Worm (Caenorhabditis elegans) whole organism, L4/young adult: ENCODE data around the gene F25D1.8.
A peak's percentile ranks its signal among the peaks of the same experiment; 100 is the strongest.

Experiments
- W03F9.2 ChIP-seq: fragments of 150-350 bp; optimal IDR thresholded peaks from 2 replicates; lab custom pipeline; 2014; ENCODE audit warnings: missing biosample characterization, missing genetic modification characterization
- dao-5 ChIP-seq: sonication (generic microtip); optimal IDR thresholded peaks from 2 replicates; lab custom pipeline; 2016; ENCODE audit warnings: missing genotype, missing genetic modification characterization, moderate library complexity, missing compliant biosample characterization
- him-1 ChIP-seq: sonication (generic microtip); optimal IDR thresholded peaks from 2 replicates; lab custom pipeline; 2016; ENCODE audit warnings: missing genotype, missing genetic modification reagents, missing genetic modification characterization, missing compliant biosample characterization

The F25D1.8 gene

DNA sequence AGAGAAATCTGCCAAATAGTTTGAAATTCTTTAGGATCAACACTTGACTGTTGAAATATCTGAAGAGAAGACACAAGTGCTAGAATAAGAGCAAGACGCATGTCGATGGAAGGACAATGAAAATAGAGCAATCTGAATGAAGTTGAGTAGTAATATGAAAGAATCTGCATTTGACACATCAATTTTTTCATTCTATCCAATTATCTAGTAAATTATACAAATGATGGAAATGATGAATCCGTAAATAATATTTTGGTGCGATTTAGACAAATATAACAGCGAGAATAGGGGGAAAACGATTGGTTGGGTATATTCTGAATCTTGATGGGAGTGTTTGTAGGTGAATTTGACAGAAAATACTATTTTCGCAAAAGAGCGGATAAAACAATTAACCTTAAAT lies 6.5 kb upstream of the F25D1.8 start, which contains the start of gene txt-10:
TSS of gene txt-10 (minus strand) at position 101 of the 400 bp plus-strand sequence.
- TF ChIP-seq dao-5 (tag; lab: Kevin White, UChicago) (no peak), him-1 (tag; lab: Kevin White, UChicago) (no peak), W03F9.2 (tag; lab: Kevin White, UChicago) (no peak)

DNA sequence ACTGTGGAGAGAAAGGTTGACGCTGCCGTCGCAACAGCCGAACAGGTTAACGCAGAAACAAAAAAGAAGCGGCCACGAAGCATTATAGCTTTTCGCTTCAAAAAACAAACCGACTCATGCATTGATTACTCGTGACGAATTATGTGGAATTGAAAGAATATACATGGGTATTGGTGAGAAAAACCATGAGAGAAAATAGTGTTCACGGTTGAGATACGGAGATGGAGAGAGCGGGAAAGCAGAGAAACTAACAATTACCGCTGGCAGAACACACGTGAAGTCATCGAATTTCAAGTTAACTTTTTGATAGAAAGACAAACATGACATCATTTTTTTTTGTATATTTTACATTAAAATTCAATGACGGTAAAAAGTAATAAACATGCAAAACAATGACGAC lies 3.9 kb upstream of the F25D1.8 start:
- TF ChIP-seq W03F9.2 (tag; lab: Kevin White, UChicago) (peak; percentile 20), him-1 (tag; lab: Kevin White, UChicago) (no peak)

DNA sequence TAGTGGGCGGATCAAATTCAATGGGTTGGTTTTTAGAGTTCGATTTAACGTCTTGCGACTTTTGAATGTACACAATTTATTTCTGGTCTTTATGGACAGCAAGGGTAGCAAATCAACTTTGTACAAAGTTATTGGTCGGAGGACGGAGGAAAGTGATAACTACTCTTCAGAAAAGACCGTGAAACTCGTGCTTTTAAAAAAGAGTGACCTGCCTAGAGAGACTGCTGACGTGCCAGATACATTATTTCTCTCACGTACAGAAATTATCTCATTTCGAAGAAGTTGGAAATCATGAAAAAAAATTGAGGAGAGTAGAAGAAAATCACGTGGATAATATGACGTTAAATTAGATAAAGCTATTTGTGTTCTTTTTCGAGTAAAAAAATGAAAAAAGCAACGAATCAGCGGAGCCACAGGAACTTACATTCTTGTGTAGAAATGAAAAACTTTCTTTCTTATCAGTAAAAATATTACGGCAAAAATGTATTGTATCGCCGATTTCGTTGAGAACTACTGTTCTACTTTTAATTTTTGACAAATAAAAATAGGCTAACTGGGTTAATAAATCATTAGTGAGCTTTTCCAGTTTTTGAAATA lies 3.0 kb upstream of the F25D1.8 start, which contains the start of gene ppm-1.A:
TSS of gene ppm-1.A (minus strand) at position 294 of the 597 bp plus-strand sequence.
- TF ChIP-seq dao-5 (tag; lab: Kevin White, UChicago) = no peak
- TF ChIP-seq W03F9.2 (tag; lab: Kevin White, UChicago) = no peak
- no peak for TF ChIP-seq him-1 (tag; lab: Kevin White, UChicago)

DNA sequence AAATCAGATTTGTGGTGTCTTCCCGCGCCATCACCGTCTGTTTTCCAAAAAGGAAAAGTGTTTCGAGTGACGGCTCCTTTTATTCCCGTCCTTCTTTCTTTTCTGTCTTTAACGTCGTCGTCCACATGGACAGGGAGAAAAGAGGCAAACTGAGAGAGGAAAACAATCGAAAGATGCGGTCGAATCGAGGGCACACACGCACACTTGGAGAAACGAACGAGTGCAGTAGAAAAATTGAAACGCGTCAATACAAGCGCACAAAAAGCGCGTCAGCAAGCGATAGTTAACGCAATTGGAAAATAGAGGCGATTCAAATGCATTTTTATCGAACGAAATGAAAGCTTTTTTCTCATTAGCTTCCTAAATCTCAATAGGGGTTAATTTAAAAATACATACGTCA lies 2.4 kb upstream of the F25D1.8 start:
- peak; percentile 72 for TF ChIP-seq W03F9.2 (tag; lab: Kevin White, UChicago)
- TF ChIP-seq dao-5 (tag; lab: Kevin White, UChicago) = no peak
- TF ChIP-seq him-1 (tag; lab: Kevin White, UChicago) = peak; percentile 88

DNA sequence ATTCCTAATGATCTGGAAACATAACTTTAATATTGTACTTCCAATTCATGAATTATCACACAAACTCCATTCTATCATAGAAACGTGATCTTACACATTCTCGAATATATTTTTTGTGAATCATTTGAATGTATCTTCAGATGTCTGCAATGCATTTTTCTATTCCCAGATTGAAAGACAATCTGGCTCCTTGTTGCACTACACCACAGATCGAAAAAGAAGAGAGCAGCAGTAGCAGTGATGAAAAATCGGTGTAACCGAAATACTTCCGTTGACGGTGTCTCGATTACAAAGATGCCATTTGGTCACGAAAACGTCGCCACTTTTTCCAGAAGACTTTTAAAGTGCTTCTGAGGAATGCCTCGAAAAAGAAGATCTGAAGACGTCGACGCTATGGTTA lies 810 bp downstream of the F25D1.8 start, which contains the start of gene degt-1:
TSS of gene degt-1 (plus strand) at position 301 of the 400 bp plus-strand sequence.
- TF ChIP-seq W03F9.2 (tag; lab: Kevin White, UChicago) = no peak

DNA sequence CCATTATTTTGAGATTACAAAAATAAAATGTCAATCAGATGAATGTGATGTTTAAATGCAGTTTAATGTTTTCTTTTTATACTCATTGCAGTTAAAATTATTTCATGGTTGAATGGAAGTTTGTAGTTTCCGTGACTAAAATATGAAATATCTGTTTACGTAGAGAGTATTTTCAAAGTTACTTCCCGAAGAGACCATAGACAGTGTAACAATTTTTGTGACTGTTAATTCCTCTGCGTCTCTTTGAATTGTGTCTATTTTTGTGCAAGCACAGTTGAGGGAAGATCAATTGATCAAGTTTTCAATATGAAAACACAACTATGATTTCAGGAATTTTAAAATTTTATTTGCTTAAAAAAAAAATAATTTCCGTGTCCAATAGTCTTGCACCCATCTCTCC lies 7.5 kb downstream of the F25D1.8 start, which contains the start of gene F25D1.5:
TSS of gene F25D1.5 (minus strand) at position 35 of the 400 bp plus-strand sequence.
- TF ChIP-seq W03F9.2 (tag; lab: Kevin White, UChicago) (no peak), dao-5 (tag; lab: Kevin White, UChicago) (no peak), him-1 (tag; lab: Kevin White, UChicago) (no peak)

DNA sequence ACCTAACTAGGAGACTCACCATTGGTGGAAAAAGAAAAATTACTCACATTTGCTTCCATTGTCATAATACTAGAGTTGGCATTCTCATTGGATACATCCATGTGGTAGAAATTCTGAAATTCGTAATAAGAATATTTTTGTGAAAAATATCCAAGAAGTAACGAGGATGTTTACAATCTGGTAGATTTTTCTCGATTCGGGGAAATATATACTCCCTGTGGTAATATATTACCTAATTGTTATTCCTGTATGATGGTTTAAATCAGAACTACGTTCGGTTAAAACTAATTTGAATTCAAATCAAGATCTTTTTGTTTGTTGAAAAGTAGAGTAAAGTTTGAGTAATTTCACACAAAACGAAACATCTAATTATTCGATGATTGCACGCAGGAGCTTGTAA lies 9.8 kb downstream of the F25D1.8 start, which contains the start of gene srd-34:
TSS of gene srd-34 (minus strand) at position 101 of the 400 bp plus-strand sequence.
- TF ChIP-seq dao-5 (tag; lab: Kevin White, UChicago) (no peak), W03F9.2 (tag; lab: Kevin White, UChicago) (no peak), him-1 (tag; lab: Kevin White, UChicago) (no peak)

DNA sequence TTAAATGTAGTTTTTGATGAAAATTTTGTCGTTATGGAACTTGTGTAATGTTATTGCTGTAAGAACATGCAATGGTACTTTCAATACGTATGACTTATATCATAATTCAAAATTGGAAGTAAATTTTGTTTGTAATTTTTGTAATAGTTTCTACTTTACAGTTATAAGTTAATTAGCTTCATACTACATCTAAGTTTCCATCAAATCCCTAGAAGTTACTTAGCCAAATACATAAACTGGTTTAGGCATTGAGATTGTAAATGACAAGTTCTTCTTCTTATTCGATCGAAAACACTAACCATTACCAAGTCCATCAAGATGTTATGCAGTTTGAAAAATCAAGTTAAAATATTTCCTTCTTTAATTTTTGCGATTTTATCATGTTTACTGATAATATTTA lies 10.5 kb downstream of the F25D1.8 start, which contains the start of gene F32G8.2:
TSS of gene F32G8.2 (plus strand) at position 301 of the 400 bp plus-strand sequence.
- no peak for TF ChIP-seq W03F9.2 (tag; lab: Kevin White, UChicago)
- TF ChIP-seq him-1 (tag; lab: Kevin White, UChicago) = no peak
- no peak for TF ChIP-seq dao-5 (tag; lab: Kevin White, UChicago)

DNA sequence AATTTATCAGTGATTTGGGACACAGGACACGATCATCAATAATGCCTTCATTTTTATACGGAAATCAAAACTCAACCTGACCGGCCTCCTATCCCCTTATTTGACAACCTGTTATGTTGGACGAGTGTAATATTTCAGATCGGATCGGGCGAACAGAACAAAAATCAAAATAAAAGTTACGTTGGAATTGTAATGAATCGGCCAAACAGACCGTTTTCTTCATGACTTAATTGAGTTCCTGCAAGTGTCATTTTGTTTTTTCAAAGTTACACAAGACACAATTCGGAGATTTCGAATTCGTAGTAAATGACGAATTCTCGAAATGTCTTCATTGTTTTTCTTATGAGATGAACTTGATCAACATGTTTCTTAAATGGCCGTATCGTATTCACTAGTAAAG lies 16.0 kb downstream of the F25D1.8 start, which contains the start of gene F32G8.3:
TSS of gene F32G8.3 (minus strand) at position 101 of the 400 bp plus-strand sequence.
- TF ChIP-seq him-1 (tag; lab: Kevin White, UChicago) = no peak

DNA sequence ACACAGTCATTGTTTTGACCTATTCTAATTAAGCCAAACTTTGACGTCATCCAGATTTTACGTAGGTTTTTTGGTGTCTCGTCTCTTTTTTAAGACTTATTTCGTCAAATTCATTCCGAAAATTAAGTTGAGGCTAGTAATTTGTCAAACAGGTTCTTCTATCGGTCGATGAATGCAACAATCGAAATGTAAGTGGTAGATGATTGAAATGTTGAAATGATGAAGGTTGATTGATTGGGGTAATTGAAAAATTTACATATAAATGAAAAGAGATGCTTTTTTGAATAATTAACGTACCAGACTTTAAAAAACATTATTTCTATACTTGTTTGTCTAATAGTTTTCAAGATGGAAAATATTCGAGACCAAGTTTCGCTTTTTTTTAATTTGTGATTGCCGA lies 17.1 kb downstream of the F25D1.8 start:
- no peak for TF ChIP-seq W03F9.2 (tag; lab: Kevin White, UChicago)
- TF ChIP-seq dao-5 (tag; lab: Kevin White, UChicago) = no peak
- TF ChIP-seq him-1 (tag; lab: Kevin White, UChicago) = no peak

DNA sequence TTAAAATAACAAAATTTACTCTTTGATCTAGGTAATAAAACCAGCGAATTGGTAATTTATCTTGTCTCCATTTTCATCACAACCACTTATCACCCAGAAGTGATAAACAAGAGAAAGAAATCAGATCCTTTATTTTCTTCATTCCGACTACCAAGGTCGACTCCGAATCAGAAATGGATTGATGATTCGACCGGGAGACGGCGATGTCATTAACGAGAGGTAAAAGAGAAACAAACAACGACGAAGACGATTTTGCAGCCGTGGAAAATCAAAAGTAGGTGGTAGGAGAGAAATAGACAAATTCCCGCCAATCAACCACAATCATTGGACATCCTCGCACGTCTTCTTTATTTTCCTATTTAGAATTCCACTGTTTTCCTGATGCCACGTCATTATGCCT lies 17.9 kb downstream of the F25D1.8 start:
- TF ChIP-seq dao-5 (tag; lab: Kevin White, UChicago) (no peak), him-1 (tag; lab: Kevin White, UChicago) (no peak), W03F9.2 (tag; lab: Kevin White, UChicago) (no peak)

DNA sequence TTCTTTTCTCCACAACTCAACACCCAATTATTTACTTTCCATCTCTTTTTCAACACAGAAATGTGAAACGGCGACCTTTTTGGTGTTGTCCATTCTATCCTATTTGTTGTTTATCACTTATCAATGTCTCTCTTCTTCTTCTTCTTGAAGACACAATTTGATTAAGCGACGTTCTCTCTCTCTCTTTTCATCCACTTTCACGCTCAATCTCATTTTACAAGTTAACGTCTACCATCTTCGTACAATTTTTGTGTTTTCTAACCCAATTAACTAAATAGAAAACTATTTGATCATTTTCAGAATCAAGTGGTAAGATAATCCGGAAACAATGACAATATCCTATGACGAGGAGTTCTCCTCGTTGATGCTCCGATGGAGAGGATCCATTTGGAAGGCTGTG lies 18.5 kb downstream of the F25D1.8 start, which contains the start of gene best-14:
TSS of gene best-14 (plus strand) at position 301 of the 400 bp plus-strand sequence.
- no peak for TF ChIP-seq dao-5 (tag; lab: Kevin White, UChicago)
- no peak for TF ChIP-seq him-1 (tag; lab: Kevin White, UChicago)
- TF ChIP-seq W03F9.2 (tag; lab: Kevin White, UChicago) = no peak

DNA sequence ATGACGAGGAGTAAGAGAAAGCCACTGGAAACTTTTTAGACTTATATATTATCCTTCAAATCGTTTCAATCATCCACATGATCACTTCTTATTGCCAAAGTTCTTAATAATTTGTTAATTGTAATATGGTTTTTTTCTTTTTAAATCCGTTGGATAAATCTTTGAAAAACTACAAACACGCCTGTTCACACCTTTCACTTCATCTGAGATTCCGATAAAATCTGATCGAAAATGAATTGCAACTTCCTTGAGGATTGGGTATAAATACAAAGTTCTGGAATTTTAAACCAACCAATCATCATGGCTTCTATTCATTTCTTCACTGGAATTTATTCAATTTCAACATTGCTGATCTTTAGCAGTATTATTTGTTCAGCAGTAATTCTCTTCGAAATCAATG lies 21.4 kb downstream of the F25D1.8 start, which contains the start of gene col-152:
TSS of gene col-152 (plus strand) at position 301 of the 400 bp plus-strand sequence.
- TF ChIP-seq W03F9.2 (tag; lab: Kevin White, UChicago) (no peak), dao-5 (tag; lab: Kevin White, UChicago) (no peak), him-1 (tag; lab: Kevin White, UChicago) (no peak)

DNA sequence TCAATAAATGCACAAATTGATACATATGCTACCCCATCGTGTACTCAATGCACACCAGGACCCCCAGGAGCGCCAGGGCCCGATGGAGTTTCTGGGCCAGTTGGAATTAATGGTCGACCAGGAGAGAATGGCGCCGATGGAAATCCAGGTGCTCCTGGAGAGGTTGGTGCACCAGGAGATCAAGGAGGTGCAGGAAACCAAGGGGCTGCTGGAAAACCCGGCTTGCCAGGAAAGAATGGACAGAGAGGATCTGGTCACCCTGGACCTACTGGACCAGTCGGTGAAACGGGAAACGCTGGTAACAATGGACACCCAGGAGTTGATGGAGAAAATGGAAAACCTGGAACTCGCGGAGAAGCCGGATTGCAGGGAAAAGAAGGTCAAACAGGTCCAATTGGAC lies 22.4 kb downstream of the F25D1.8 start:
- TF ChIP-seq W03F9.2 (tag; lab: Kevin White, UChicago) = no peak
- TF ChIP-seq dao-5 (tag; lab: Kevin White, UChicago) = no peak
- TF ChIP-seq him-1 (tag; lab: Kevin White, UChicago) = no peak
